Worm (Caenorhabditis elegans) whole organism, dauer: ENCODE measurements around the gene K08D12.4.

Experiments used
- unc-62 ChIP-seq: sonication (generic microtip); optimal IDR thresholded peaks from 2 replicates; lab custom pipeline; 2017; ENCODE audit warnings: missing biosample characterization, missing genetic modification reagents, missing genetic modification characterization

The K08D12.4 gene

DNA sequence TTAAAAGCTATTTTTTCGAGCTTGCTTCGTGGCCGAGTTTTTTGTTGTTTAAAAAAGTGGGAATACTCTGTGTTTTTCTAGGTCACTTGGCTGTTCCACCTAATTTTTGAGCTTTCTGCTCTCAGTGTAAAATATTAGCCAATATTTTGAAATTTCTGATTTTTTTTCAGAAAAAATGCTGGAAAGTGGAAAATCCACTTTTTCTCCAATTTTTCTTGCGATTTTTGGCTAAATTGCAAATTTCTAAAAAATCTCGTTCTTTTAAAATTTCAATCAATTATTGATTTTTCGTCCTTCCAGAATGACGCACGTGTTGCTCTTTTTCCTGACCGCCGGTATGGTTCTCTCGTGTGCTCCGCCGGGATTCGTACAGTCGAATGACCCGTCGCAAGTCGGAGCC is at the start of gene K08D12.4:
TSS of gene K08D12.4 (plus strand) at position 301 of the 400 bp plus-strand sequence.
- no peak for TF ChIP-seq unc-62 (GFP tag; lab: Kevin White, UChicago)

DNA sequence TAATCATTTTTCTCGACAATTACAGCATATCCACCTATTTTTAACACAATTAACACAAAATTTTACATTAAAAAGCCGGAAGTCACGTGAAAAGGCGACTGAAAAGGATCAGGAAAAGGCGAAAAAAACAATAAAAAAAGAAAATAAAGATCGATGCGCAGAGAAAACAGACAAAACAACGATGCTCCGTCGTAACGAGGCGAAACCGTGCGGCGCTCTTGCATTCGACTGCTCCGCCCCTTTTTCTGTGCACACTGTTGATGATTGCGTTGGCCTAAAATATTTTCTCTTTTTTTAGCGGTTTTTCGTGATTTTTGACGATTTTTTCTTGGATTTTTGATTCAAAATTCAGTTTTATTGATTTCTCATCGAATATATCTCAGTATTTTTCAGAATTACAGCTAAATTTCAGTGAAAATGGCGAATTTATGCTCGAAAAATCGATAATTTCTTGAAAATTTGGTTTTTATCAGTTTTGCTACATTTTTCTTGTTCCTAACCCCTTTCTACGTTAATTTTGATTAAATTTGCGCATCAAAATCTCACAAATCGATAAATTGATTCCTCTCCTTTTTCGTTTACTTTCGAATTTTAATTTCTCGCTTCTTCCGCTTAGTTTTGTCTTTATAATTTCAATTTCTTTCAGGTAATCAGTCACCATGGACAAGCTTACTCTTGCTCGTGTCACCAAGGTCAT is 47.9 kb upstream of the K08D12.4 start, which contains the start of gene rps-28:
TSS of gene rps-28 (plus strand) at position 647 of the 697 bp plus-strand sequence.
- TF ChIP-seq unc-62 (GFP tag; lab: Kevin White, UChicago) = no peak

DNA sequence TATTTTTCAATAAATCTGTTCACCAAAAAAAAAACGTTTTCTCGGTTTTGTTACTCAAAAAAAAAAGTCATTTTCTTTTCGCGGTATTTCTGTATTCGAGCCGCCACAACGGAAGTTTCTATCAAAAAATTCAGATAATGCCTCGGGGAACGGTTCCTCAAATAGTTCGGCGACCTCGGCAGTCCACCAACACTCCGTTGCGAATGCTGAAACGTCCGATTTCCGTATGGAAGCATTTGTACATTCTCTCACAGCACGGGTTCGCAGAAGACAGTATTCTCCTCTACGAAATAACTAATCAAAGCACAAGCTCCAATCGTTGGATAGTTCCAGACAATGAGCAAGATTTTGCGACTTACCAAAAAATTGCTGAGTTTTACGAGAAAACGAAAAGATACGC is 47.1 kb upstream of the K08D12.4 start, which contains the start of gene Y41D4B.4:
TSS of gene Y41D4B.4 (plus strand) at position 133 of the 400 bp plus-strand sequence.
- no peak for TF ChIP-seq unc-62 (GFP tag; lab: Kevin White, UChicago)

DNA sequence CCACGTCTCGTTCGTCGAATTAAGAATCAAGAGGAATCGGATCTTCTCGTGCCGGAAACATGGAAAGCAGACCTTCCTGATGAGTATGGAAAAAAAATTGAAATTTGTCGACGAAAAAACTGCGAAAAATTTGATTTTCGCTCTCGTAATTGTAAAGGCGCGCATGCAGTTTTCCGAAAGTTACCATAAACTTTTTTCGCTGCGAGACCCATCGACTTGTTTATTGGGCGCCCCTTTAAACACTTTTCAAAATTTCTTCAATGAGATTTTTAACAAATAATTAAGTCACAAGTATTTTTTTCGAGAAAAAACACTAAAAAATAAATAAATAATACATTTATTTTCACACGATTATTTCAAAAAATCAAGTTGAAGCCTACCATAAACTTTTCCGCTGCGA is 46.4 kb upstream of the K08D12.4 start:
- TF ChIP-seq unc-62 (GFP tag; lab: Kevin White, UChicago) = no peak

DNA sequence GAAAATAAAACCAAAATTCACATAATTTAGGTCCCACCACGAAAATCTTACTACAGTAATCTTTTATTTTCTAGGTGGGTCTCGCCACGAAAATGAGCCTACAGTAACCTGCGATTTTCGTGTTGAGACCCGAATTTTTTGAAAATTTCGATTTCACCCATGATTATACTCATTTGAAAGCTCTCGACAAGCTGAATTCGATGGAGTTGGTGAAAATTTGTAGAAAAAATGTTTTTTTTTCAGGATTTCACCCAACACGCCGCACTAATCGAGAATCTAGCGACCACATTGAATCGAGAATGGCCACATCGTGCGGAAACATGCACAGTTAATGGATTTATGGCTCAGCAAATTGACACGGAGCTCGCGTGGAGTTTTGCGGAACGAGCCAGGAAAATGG is 44.2 kb upstream of the K08D12.4 start:
- no peak for TF ChIP-seq unc-62 (GFP tag; lab: Kevin White, UChicago)

DNA sequence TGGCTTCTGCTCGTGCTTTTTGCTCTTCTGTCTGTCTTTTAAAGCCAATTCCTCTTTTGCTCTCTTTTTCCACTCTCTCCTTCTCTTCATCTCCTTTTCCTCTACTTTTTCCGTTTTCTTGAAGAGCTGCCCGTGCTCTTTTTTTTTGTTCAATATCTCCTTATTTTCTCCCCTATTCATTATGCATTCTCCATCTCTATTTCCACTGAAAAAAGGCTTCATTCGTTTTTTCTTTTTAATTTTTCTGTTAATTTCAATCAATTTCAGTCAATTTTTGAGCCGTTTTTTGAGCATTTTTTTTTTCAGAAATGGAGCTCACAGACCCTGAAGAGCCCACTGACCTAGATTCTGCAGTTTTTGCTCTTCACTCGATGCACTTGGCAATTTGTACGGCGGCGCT is 34.7 kb upstream of the K08D12.4 start, which contains the start of gene Y41D4B.1:
TSS of gene Y41D4B.1 (plus strand) at position 301 of the 400 bp plus-strand sequence.
- TF ChIP-seq unc-62 (GFP tag; lab: Kevin White, UChicago) = no peak

DNA sequence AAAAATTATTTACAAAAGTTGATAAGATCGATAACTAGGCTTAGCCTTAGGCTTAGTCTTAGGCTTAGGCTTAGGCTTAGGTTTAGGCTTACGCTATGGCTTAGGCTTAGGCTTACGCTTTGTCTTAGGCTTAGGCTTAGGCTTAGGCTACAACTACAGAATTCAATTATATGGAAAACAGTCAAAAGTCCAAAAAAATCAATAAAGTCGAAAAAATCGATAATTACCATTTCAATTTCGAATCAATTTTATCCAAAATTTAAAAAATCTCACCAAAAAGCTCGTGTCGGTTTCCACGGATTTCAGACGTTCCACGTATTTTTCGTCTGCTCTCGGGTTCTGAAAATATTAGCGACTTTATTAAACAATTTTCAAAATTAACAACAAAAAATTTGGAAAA is 30.2 kb upstream of the K08D12.4 start:
- TF ChIP-seq unc-62 (GFP tag; lab: Kevin White, UChicago) = no peak

DNA sequence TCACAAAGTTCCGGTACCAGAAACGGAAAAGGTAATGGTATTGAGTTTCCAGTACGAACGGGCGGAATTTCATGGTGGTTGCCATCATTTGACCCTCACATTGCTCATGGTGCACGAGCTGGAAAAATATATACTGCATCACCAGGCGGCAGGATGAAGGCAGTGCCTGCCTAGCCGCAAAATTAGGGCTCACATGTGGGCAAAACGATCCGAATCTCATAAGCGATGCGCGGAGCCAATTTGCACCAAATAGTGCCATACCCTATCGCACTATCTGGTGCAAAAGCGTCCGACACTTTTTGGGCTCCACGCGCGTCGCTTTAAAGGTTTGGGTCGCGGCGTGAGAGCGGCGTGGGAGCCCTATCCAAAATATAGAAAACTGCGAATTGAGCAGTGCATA is 27.9 kb upstream of the K08D12.4 start:
- no peak for TF ChIP-seq unc-62 (GFP tag; lab: Kevin White, UChicago)

DNA sequence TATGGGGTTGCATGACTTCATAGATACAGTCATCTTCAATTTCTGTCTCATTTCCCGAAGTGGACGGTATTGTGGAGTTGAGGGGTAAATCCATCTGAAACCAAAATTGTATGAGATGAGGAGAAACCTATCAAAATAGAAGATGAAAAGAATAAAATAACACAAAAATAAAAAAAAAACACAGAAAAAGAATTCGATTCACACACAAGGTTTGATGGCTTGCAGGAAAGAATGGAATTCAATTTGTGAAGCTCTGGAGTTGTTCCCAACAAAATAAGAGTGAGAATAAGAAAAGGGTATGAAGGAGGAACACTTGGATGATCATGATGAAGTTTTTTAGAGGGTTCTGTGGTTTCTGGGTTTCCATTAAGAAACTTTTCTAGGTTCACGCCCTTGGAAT is 25.0 kb upstream of the K08D12.4 start, which contains the start of gene Y41D4B.24:
TSS of gene Y41D4B.24 (minus strand) at position 101 of the 400 bp plus-strand sequence.
- no peak for TF ChIP-seq unc-62 (GFP tag; lab: Kevin White, UChicago)

DNA sequence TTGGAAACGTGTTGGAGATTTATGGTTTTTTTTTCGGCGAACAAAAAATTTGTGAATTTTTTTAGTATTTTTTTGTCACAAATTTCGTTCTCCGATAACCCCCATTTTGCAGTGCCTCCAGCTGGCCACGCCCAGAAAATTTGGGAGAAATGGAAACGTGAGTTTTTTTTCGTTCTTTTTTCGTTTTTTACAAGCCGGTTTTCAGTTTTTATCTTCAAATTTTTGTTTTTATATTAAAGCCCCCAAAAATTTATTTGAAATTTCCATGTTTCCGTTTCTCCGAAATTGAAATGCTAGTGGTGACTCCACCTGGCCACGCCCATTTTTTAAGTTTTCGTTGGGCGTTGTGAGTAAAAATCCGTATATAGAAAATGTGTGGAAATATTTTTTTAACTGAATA is 19.9 kb upstream of the K08D12.4 start:
- no peak for TF ChIP-seq unc-62 (GFP tag; lab: Kevin White, UChicago)

DNA sequence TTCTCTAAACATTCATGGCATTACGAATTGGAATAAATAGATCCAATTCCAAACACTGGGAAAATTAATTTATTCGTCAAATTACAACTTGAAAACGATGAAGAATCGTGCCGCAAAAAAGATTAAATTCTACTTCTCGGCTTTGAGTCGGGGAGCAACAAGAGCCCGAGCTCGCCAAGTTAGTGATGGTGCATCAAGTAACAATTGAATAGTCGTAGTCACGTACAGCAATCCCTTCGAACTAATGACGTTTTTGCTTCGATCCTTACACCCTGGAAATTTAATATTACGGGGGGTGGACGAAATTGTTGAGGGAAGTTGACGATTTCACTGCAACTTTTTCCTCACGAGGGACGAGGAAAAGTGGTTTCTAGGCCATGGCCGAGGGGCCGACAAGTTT is 15.4 kb upstream of the K08D12.4 start:
- TF ChIP-seq unc-62 (GFP tag; lab: Kevin White, UChicago) = no peak

DNA sequence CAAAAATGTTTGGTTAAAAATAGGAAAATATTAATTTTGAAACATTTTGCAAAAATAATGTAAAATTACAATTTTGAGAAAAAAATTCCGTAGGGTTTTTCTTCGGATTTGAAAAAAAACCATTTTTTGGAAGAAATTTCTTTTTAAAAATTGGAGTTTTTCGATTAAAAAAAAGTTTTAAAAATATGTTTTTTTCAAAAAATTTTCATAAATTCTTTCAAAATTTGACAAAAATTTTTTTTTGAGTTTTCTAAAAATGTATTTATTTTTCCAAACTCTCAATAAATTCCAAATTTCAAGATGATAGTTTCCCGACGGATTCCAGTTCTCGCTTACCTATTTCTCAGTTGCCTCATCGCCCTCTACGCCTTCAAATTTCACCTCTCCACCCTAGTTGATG is 7.5 kb upstream of the K08D12.4 start, which contains the start of gene bus-2:
TSS of gene bus-2 (plus strand) at position 301 of the 400 bp plus-strand sequence.
- TF ChIP-seq unc-62 (GFP tag; lab: Kevin White, UChicago) = no peak

DNA sequence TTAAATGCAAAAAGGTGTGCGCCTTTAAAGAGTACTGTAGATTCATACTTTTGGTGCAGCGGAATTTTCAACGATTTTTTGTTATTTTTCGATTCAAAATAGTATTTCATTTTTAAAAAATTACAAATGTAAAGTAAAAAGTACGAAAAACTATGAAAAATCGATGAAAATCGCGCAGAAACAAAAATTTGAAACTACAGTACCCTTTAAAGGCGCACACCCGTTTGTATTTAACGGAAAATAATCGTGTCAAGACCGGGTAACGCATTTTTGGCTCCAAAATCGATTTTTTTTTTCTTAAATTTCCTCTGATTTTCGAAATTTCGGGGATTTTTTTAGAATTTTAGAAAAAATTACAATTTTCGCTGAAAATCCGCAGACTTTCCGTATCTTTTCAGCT is 864 bp downstream of the K08D12.4 start:
- no peak for TF ChIP-seq unc-62 (GFP tag; lab: Kevin White, UChicago)

DNA sequence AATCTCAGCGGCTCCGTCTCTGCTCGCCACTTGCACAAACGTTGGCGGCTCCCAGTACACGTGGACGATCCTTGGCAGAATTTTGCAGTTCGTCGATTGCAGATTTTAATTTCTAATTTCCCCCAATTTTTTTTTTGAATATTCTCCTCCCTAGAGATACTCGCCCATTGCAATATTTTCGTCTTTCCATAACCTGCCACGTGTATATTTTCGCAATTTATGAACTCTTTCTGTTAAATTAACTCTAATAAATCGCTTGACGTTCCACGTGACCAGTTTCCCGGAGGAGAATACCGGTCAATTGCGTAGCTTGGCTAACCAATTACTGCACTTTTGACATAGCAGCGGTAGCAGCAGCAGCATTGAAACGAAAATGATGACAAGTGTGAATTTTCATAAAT is 1.3 kb downstream of the K08D12.4 start:
- no peak for TF ChIP-seq unc-62 (GFP tag; lab: Kevin White, UChicago)

DNA sequence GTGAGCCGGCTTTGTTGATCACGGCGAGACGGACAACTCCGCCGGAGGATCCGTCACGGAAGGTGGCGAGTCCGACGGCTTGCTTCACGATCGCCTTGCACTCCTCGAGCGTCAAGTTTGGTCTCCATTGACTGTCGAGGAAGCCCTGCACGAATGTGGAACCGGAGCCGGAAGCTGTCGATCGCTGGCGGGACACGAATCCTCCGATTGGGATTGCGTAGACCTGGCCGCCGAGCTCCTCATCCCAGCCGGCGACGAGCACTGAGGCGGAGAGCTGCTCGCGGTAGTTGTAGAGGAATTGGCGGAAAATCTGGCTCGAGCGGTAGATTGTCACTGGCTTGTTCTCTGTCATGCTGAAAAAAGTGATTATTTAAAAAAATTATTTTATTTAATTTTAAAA is 1.9 kb downstream of the K08D12.4 start:
- TF ChIP-seq unc-62 (GFP tag; lab: Kevin White, UChicago) = no peak

DNA sequence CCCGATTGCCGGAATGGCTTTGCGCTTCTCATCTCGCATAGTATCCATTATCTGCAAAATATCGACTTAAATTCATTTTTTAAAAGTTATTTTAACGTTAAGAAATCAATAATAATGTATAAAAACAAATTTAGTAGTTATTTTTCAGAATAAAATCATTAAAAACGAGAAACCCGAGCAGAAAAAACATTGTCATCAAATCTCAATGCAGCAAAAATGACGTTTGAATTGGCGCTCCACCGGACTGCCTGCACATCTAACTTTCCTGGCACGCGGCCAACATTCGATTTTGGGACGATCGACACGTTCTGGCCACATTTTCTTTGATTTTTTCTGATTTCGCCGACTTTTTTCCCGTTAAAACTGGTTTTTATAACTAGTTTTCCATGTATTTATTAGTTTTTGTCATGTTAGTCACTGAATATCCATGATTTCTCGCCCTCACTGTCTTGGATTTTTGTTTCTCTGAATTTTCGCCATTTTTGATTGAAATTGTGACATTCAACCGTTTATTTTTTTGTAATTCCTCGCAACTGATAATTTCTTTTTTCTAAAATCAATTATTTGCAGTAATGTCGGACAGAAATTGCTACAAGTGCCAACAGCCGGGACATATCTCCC is 2.7 kb downstream of the K08D12.4 start, which contains the start of the genes pbs-1 and K08D12.3:
TSS of gene pbs-1 (minus strand) at position 51 of the 621 bp plus-strand sequence.
TSS of gene K08D12.3 (plus strand) at position 571 of the 621 bp plus-strand sequence.
- no peak for TF ChIP-seq unc-62 (GFP tag; lab: Kevin White, UChicago)
